Worm (Caenorhabditis elegans) whole organism, young adult: Measurements from ENCODE around the gene flp-12.

Experiments used
- B0336.3 ChIP-seq: fragments of 200-800 bp; sonication (Bioruptor generic); IDR thresholded peaks from 2 replicates; pipeline ENCODE4 v1.3.6; 2022; ENCODE audit warnings: missing genetic modification characterization, missing compliant biosample characterization
- C17E4.6 ChIP-seq: fragments of 200-800 bp; sonication (Bioruptor generic); IDR thresholded peaks from 2 replicates; pipeline ENCODE4 v1.3.6; 2022; ENCODE audit warnings: missing genetic modification reagents, missing genetic modification characterization, missing compliant biosample characterization
- F10E7.11 ChIP-seq: sonication (generic microtip); optimal IDR thresholded peaks from 2 replicates; lab custom pipeline; 2017; ENCODE audit warnings: mild to moderate bottlenecking, missing genetic modification characterization, moderate library complexity, missing compliant biosample characterization
- F39B2.1 ChIP-seq: fragments of 200-800 bp; sonication (Bioruptor generic); IDR thresholded peaks from 2 replicates; pipeline ENCODE4 v1.3.6; 2022; ENCODE audit warnings: missing genetic modification reagents, missing genetic modification characterization, missing compliant biosample characterization
- F49E8.2 ChIP-seq: sonication (generic microtip); optimal IDR thresholded peaks from 3 replicates; lab custom pipeline; 2017; ENCODE audit warnings: missing genetic modification characterization, mild to moderate bottlenecking, missing compliant biosample characterization, antibody characterized with exemption, moderate library complexity; ENCODE audit not compliant: insufficient read depth
- ZK185.1 ChIP-seq: sonication (generic microtip); optimal IDR thresholded peaks from 2 replicates; lab custom pipeline; 2016; ENCODE audit warnings: mild to moderate bottlenecking, missing genetic modification characterization, missing compliant biosample characterization; ENCODE audit not compliant: poor library complexity, severe bottlenecking
- attf-3 ChIP-seq: fragments of 200-800 bp; sonication (Bioruptor generic); conservative IDR thresholded peaks from 2 replicates; pipeline ENCODE4 v1.3.6; 2022; ENCODE audit warnings: missing genetic modification reagents, missing genetic modification characterization, missing compliant biosample characterization
- bed-1 ChIP-seq: fragments of 200-800 bp; sonication (Bioruptor generic); IDR thresholded peaks from 2 replicates; pipeline ENCODE4 v1.3.6; 2022; ENCODE audit warnings: missing genetic modification reagents, missing genetic modification characterization, missing compliant biosample characterization
- bed-2 ChIP-seq: fragments of 200-800 bp; sonication (Bioruptor generic); IDR thresholded peaks from 2 replicates; pipeline ENCODE4 v1.3.6; 2022; ENCODE audit warnings: missing genetic modification reagents, missing genetic modification characterization, missing compliant biosample characterization
- ceh-100 ChIP-seq: fragments of 200-800 bp; sonication (Bioruptor generic); IDR thresholded peaks from 2 replicates; pipeline ENCODE4 v1.3.6; 2022; ENCODE audit warnings: missing genetic modification reagents, missing genetic modification characterization, missing compliant biosample characterization
- ceh-58 ChIP-seq: fragments of 200-800 bp; sonication (Bioruptor generic); IDR thresholded peaks from 2 replicates; pipeline ENCODE4 v1.3.6; 2022; ENCODE audit warnings: missing genetic modification characterization, missing compliant biosample characterization
- dpff-1 ChIP-seq: sonication (generic microtip); optimal IDR thresholded peaks from 2 replicates; lab custom pipeline; 2017; ENCODE audit warnings: mild to moderate bottlenecking, missing genetic modification characterization, missing compliant biosample characterization
- egl-18 ChIP-seq: fragments of 200-800 bp; sonication (Bioruptor generic); IDR thresholded peaks from 2 replicates; pipeline ENCODE4 v1.3.6; 2022; ENCODE audit warnings: missing genetic modification reagents, missing genetic modification characterization, missing compliant biosample characterization
- gei-17 ChIP-seq: fragments of 200-800 bp; sonication (Bioruptor generic); optimal IDR thresholded peaks from 2 replicates; lab custom pipeline; 2018; ENCODE audit warnings: mild to moderate bottlenecking, missing genetic modification characterization, missing compliant biosample characterization
- him-1 ChIP-seq: sonication (generic microtip); optimal IDR thresholded peaks from 2 replicates; lab custom pipeline; 2016; ENCODE audit warnings: missing genotype, missing genetic modification reagents, missing genetic modification characterization, missing compliant biosample characterization
- hlh-26 ChIP-seq: fragments of 200-800 bp; sonication (Bioruptor generic); conservative IDR thresholded peaks from 2 replicates; pipeline ENCODE4 v1.3.6; 2022; ENCODE audit warnings: missing genetic modification reagents, missing genetic modification characterization, missing compliant biosample characterization
- hmg-20 ChIP-seq: fragments of 200-800 bp; sonication (Bioruptor generic); IDR thresholded peaks from 2 replicates; pipeline ENCODE4 v1.3.6; 2022; ENCODE audit warnings: missing genetic modification reagents, missing genetic modification characterization, missing compliant biosample characterization
- hsf-1 ChIP-seq: fragments of 200-800 bp; sonication (Bioruptor generic); IDR thresholded peaks from 2 replicates; pipeline ENCODE4 v1.3.6; 2022; ENCODE audit warnings: missing genetic modification reagents, missing genetic modification characterization, missing compliant biosample characterization
- let-526 ChIP-seq: fragments of 200-800 bp; sonication (Bioruptor generic); IDR thresholded peaks from 2 replicates; pipeline ENCODE4 v1.3.6; 2022; ENCODE audit warnings: missing genetic modification reagents, missing genetic modification characterization, missing compliant biosample characterization
- lin-26 ChIP-seq: fragments of 200-800 bp; sonication (Bioruptor generic); IDR thresholded peaks from 2 replicates; pipeline ENCODE4 v1.3.6; 2022; ENCODE audit warnings: missing genetic modification reagents, missing genetic modification characterization, missing compliant biosample characterization
- lsy-27 ChIP-seq: sonication (generic microtip); optimal IDR thresholded peaks from 2 replicates; lab custom pipeline; 2017; ENCODE audit warnings: missing genetic modification characterization, mild to moderate bottlenecking, missing compliant biosample characterization, antibody characterized with exemption, missing genotype, borderline replicate concordance; ENCODE audit not compliant: insufficient read depth
- madf-10 ChIP-seq: sonication (generic microtip); optimal IDR thresholded peaks from 2 replicates; lab custom pipeline; 2016; ENCODE audit warnings: mild to moderate bottlenecking, missing genetic modification characterization, missing compliant biosample characterization
- madf-6 ChIP-seq: fragments of 200-800 bp; sonication (Bioruptor generic); IDR thresholded peaks from 2 replicates; pipeline ENCODE4 v1.3.6; 2022; ENCODE audit warnings: missing genetic modification reagents, missing genetic modification characterization, missing compliant biosample characterization
- madf-8 ChIP-seq: fragments of 200-800 bp; sonication (Bioruptor generic); conservative IDR thresholded peaks from 2 replicates; pipeline ENCODE4 v1.3.6; 2022; ENCODE audit warnings: missing genetic modification reagents, missing genetic modification characterization, missing compliant biosample characterization
- nfya-1 ChIP-seq: sonication (generic microtip); optimal IDR thresholded peaks from 2 replicates; lab custom pipeline; 2017; ENCODE audit warnings: antibody characterized with exemption, missing compliant biosample characterization, missing genetic modification characterization, borderline replicate concordance; ENCODE audit not compliant: insufficient read depth
- nfya-2 ChIP-seq: fragments of 200-800 bp; sonication (Bioruptor generic); IDR thresholded peaks from 2 replicates; pipeline ENCODE4 v1.3.6; 2022; ENCODE audit warnings: missing genetic modification reagents, missing genetic modification characterization, missing compliant biosample characterization
- nhr-90 ChIP-seq: sonication (generic microtip); optimal IDR thresholded peaks from 2 replicates; lab custom pipeline; 2016; ENCODE audit warnings: missing genotype, mild to moderate bottlenecking, missing genetic modification characterization, missing compliant biosample characterization
- pbrm-1 ChIP-seq: fragments of 200-800 bp; sonication (Bioruptor generic); IDR thresholded peaks from 2 replicates; pipeline ENCODE4 v1.3.6; 2022; ENCODE audit warnings: missing genetic modification reagents, missing genetic modification characterization, missing compliant biosample characterization
- rpc-1 ChIP-seq, 2 experiments: fragments of 150-350 bp in 1 of 2; sonication (generic microtip) in 1 of 2; optimal IDR thresholded peaks; 2 replicates each; lab custom pipeline; 2014 to 2018; ENCODE audit warnings: missing biosample characterization in 1 of 2, missing genetic modification characterization in 1 of 2, missing genetic modification reagents in 1 of 2, missing genotype in 1 of 2
- sdz-38 ChIP-seq: sonication (generic microtip); optimal IDR thresholded peaks from 2 replicates; lab custom pipeline; 2016; ENCODE audit warnings: missing genotype, missing genetic modification characterization, missing compliant biosample characterization
- snpc-3.4 ChIP-seq: sonication (generic microtip); optimal IDR thresholded peaks from 2 replicates; lab custom pipeline; 2017; ENCODE audit warnings: missing genetic modification characterization, mild to moderate bottlenecking, missing compliant biosample characterization, antibody characterized with exemption, moderate library complexity, missing genotype, missing genetic modification reagents
- somi-1 ChIP-seq: fragments of 200-800 bp; sonication (Bioruptor generic); optimal IDR thresholded peaks from 2 replicates; lab custom pipeline; 2018; ENCODE audit warnings: mild to moderate bottlenecking, missing genetic modification characterization, missing compliant biosample characterization
- zfh-2 ChIP-seq: fragments of 200-800 bp; sonication (Bioruptor generic); conservative IDR thresholded peaks from 2 replicates; pipeline ENCODE4 v1.3.6; 2022; ENCODE audit warnings: missing genetic modification reagents, missing genetic modification characterization, missing compliant biosample characterization
- ztf-22 ChIP-seq: fragments of 200-800 bp; sonication (Bioruptor generic); optimal IDR thresholded peaks from 2 replicates; lab custom pipeline; 2018; ENCODE audit warnings: mild to moderate bottlenecking, missing genetic modification characterization, moderate library complexity, missing compliant biosample characterization
- ztf-26 ChIP-seq: sonication (generic microtip); optimal IDR thresholded peaks from 2 replicates; lab custom pipeline; 2017; ENCODE audit warnings: missing genetic modification characterization, missing compliant biosample characterization
- ztf-3 ChIP-seq: fragments of 200-800 bp; sonication (Bioruptor generic); optimal IDR thresholded peaks from 2 replicates; lab custom pipeline; 2018; ENCODE audit warnings: mild to moderate bottlenecking, missing genetic modification characterization, missing compliant biosample characterization
- ztf-6 ChIP-seq: fragments of 200-800 bp; sonication (Bioruptor generic); IDR thresholded peaks from 2 replicates; pipeline ENCODE4 v1.3.6; 2022; ENCODE audit warnings: missing genetic modification reagents, missing genetic modification characterization, missing compliant biosample characterization

Gene flp-12

ce11 chrX:4586617-4587016, 5.5 kb downstream of the flp-12 start, which contains the start of gene C05E11.2:
TSS of gene C05E11.2 (plus strand) at chrX:4586917.
- TF ChIP-seq madf-10 (tag; lab: Kevin White, UChicago) = no peak

ce11 chrX:4585579-4585978, 6.6 kb downstream of the flp-12 start, which contains the start of gene C05E11.7:
TSS of gene C05E11.7 (minus strand) at chrX:4585679.
- TF ChIP-seq ztf-26 (no peak), gei-17 (GFP tag; lab: Kevin White, UChicago) (no peak), attf-3 (no peak), snpc-3.4 (tag; lab: Kevin White, UChicago) (no peak), hlh-26 (GFP tag; lab: Robert Waterston, UW) (no peak), bed-1 (GFP tag; lab: Robert Waterston, UW) (no peak), dpff-1 (tag; lab: Kevin White, UChicago) (no peak), B0336.3 (GFP tag; lab: Robert Waterston, UW) (no peak), F49E8.2 (tag; lab: Kevin White, UChicago) (no peak), pbrm-1 (GFP tag; lab: Robert Waterston, UW) (no peak), madf-6 (GFP tag; lab: Robert Waterston, UW) (no peak), him-1 (tag; lab: Kevin White, UChicago) (no peak), egl-18 (GFP tag; lab: Robert Waterston, UW) (no peak), sdz-38 (tag; lab: Kevin White, UChicago) (no peak)

- TF ChIP-seq zfh-2 (GFP tag; lab: Robert Waterston, UW) (no peak), ztf-22 (no peak), sdz-38 (tag; lab: Kevin White, UChicago) (no peak), ZK185.1 (tag; lab: Kevin White, UChicago) (no peak), F39B2.1 (GFP tag; lab: Robert Waterston, UW) (no peak), nhr-90 (tag; lab: Kevin White, UChicago) (no peak), madf-8 (GFP tag; lab: Robert Waterston, UW) (no peak), ztf-6 (GFP tag; lab: Robert Waterston, UW) (no peak), rpc-1 (optimal IDR thresholded peaks at IDR 0.05; lab: Kevin White, UChicago) (no peak), rpc-1 (tag; optimal IDR thresholded peaks at IDR 0.05; lab: Kevin White, UChicago) (no peak), ceh-58 (GFP tag; lab: Robert Waterston, UW) (no peak), hmg-20 (GFP tag; lab: Robert Waterston, UW) (no peak), nfya-2 (GFP tag; lab: Robert Waterston, UW) (no peak), ztf-3 (GFP tag; lab: Kevin White, UChicago) (no peak), lin-26 (GFP tag; lab: Robert Waterston, UW) (no peak), madf-6 (GFP tag; lab: Robert Waterston, UW) (no peak), ceh-100 (GFP tag; lab: Robert Waterston, UW) (no peak), nfya-1 (no peak)
Observed at ce11 chrX:4578581-4578980, 13.6 kb downstream of the flp-12 start.

ce11 chrX:4577941-4578340, 14.2 kb downstream of the flp-12 start, which contains the start of gene C05E11.3:
TSS of gene C05E11.3 (plus strand) at chrX:4578241.
- TF ChIP-seq pbrm-1 (GFP tag; lab: Robert Waterston, UW) = no peak
- no peak for TF ChIP-seq F10E7.11
- TF ChIP-seq bed-2 = no peak
- no peak for TF ChIP-seq lsy-27 (tag; lab: Kevin White, UChicago)
- TF ChIP-seq attf-3 = no peak
- TF ChIP-seq C17E4.6 (GFP tag; lab: Robert Waterston, UW) = no peak
- no peak for TF ChIP-seq lin-26 (GFP tag; lab: Robert Waterston, UW)
- no peak for TF ChIP-seq let-526 (GFP tag; lab: Robert Waterston, UW)
- no peak for TF ChIP-seq somi-1 (GFP tag; lab: Kevin White, UChicago)
- TF ChIP-seq F49E8.2 (tag; lab: Kevin White, UChicago) = no peak
- no peak for TF ChIP-seq hsf-1 (GFP tag; lab: Robert Waterston, UW)
